Fruit fly (Drosophila melanogaster): ENCODE measurements around the gene vkg.

Gene vkg

DNA sequence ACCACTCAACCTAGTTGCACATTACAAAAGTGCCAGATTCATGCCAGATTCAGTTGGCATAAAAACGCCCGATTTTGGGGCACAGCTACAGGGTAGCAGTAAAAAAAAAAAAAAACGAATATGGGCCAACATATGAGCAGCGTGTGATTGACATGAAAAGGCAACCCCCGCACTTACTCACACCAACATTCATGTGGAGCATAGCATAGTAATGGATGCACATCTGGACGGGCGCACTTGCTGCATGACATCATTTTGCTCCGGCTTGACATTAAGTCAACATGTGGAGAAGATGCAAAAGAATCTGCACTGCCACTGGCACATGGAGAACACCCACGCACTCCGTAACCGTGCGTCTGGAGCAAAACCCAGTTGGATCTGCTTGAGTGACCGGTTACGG, 5.4 kb downstream of the vkg start:
- TF ChIP-seq CG7045 (GFP tag; optimal IDR thresholded peaks at IDR 0.05) (no peak), bab1 (GFP tag; optimal IDR thresholded peaks at IDR 0.05) (no peak), cic (GFP tag; optimal IDR thresholded peaks at IDR 0.05) (no peak), CG33017 (tag; optimal IDR thresholded peaks at IDR 0.05) (no peak), CG7101 (tag; optimal IDR thresholded peaks at IDR 0.05) (no peak), Crg-1 (GFP tag; optimal IDR thresholded peaks at IDR 0.05) (no peak), CG1620 (GFP tag; optimal IDR thresholded peaks at IDR 0.05) (no peak), ovo (GFP tag; optimal IDR thresholded peaks at IDR 0.05) (no peak), pad (GFP tag; optimal IDR thresholded peaks at IDR 0.05) (no peak)

DNA sequence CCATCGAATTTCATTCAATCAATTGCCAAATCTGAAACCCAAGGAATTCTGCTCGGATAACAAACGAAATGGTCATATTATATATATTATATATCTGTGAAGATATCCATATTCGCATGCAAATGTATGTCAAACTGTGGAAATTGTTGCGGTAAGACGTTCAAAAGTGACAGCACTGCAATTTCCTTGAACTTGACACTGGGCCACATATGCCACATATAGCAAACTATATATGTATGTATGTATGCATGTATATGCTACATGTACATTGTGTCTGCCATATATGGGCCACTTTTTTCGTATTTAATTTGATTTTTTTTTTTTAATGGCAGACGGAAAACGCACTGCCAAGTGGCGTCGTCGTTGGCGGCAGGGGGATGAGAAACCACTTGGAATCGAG, 7.5 kb downstream of the vkg start:
- TF ChIP-seq tj (GFP tag; optimal IDR thresholded peaks at IDR 0.05) (peak; percentile 91), CG7101 (tag; optimal IDR thresholded peaks at IDR 0.05) (no peak), Hr96 (GFP tag; optimal IDR thresholded peaks at IDR 0.05) (no peak), cnc (optimal IDR thresholded peaks at IDR 0.05) (no peak), ovo (GFP tag; optimal IDR thresholded peaks at IDR 0.05) (no peak), CG11617 (GFP tag; optimal IDR thresholded peaks at IDR 0.05) (no peak), CG5204 (GFP tag; optimal IDR thresholded peaks at IDR 0.05) (no peak)

DNA sequence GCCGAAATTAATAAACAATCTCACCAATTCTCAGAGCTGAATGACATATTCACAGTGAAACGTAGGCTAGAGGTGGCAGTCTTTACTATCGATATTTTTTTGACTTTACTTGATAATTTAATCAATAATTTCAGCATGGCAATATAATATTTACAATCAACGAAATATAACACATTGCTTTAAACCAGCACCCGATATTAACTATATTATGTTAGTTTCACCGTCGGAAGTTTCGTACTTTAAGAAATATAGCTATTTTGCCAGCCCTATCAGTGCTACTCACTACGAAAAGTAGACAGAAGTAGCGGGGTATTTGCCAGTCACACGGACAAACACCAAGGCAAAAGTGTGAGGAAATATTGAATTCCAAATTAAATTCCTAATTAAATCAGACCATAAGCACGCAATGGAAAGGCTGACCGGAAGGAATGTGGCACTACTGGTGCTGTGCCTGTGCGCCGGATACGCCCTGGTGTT, 17.2 kb downstream of the vkg start, which contains the start of the genes CG31917, Tfb5 and SelT:
Gene CG31917, minus strand, starts transcription at position 51 of the 477 bp plus-strand sequence.
Gene Tfb5, minus strand, starts transcription at position 51 of the 477 bp plus-strand sequence.
Gene SelT, plus strand, starts transcription at position 139 of the 477 bp plus-strand sequence.
- TF ChIP-seq cnc (optimal IDR thresholded peaks at IDR 0.05) = no peak
- peak; percentile 71 for TF ChIP-seq Hr96 (GFP tag; optimal IDR thresholded peaks at IDR 0.05)
- TF ChIP-seq bab1 (GFP tag; optimal IDR thresholded peaks at IDR 0.05) = peak; percentile 83
- peak; percentile 52 for TF ChIP-seq Crg-1 (GFP tag; optimal IDR thresholded peaks at IDR 0.05)
- TF ChIP-seq CG7101 (tag; optimal IDR thresholded peaks at IDR 0.05) = peak; percentile 73
- peak; percentile 85 for TF ChIP-seq pad (GFP tag; optimal IDR thresholded peaks at IDR 0.05)
- peak; percentile 52 for TF ChIP-seq ovo (GFP tag; optimal IDR thresholded peaks at IDR 0.05)
- peak; percentile 20 for TF ChIP-seq Clk (GFP tag; optimal IDR thresholded peaks at IDR 0.05)
- no peak for TF ChIP-seq kay (GFP tag; ENCODE audit: borderline replicate concordance)
- TF ChIP-seq CG7045 (GFP tag; optimal IDR thresholded peaks at IDR 0.05) = peak; percentile 61
- TF ChIP-seq tj (GFP tag; optimal IDR thresholded peaks at IDR 0.05) = peak; percentile 49
- peak; percentile 56 for TF ChIP-seq Mnt (GFP tag; optimal IDR thresholded peaks at IDR 0.05)
- peak; percentile 73 for TF ChIP-seq CG11617 (GFP tag; optimal IDR thresholded peaks at IDR 0.05)
- peak; percentile 82 for TF ChIP-seq toe (GFP tag; optimal IDR thresholded peaks at IDR 0.05)
- TF ChIP-seq CG5204 (GFP tag; optimal IDR thresholded peaks at IDR 0.05) = no peak
- TF ChIP-seq CG14711 (tag; optimal IDR thresholded peaks at IDR 0.05) = peak; percentile 58
- TF ChIP-seq CG12768 (GFP tag; optimal IDR thresholded peaks at IDR 0.05) = peak; percentile 55
- no peak for TF ChIP-seq cic (GFP tag; optimal IDR thresholded peaks at IDR 0.05)
- peak; percentile 78 for TF ChIP-seq CG1620 (GFP tag; optimal IDR thresholded peaks at IDR 0.05)
- TF ChIP-seq CG33017 (tag; optimal IDR thresholded peaks at IDR 0.05) = peak; percentile 37

DNA sequence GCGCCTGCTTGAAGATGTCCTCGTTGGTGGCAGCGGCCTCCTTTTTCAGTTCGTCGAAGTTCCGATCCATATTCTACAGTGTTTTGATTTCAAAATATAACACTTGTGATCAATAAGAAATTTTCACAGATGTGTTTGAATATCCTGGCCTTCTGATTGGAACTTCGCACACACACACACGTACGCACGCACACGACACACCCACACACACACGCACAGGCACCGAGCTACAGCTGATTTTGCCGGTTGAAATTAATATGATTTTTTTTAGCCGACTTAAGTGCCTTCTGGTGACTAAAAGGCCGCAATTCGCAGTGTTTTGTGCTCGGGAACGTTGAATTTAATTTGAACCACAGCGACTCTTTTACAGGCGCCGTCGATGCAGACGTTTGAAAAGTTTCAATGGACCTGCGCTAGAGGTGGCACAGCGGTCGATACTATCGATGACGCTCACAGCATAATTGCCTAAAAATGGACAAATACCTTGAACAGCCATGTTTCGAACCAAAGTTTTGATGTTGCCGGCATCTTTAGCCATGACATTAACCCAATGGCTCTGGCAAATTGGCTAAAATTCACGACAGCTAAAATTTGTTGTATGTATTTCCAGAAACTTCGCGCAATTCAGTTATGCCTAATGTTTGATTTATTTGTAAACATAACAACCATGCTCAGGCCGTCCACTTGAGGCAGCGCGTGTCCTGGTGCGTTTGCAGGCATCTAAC, 18.5 kb downstream of the vkg start, which contains the start of gene Rtnl1:
Gene Rtnl1, minus strand, starts transcription at position 415 of the 725 bp plus-strand sequence.
- TF ChIP-seq Crg-1 (GFP tag; optimal IDR thresholded peaks at IDR 0.05) (peak; percentile 33), Mnt (GFP tag; optimal IDR thresholded peaks at IDR 0.05) (peak; percentile 42), CG33017 (tag; optimal IDR thresholded peaks at IDR 0.05) (peak; percentile 34), Hr96 (GFP tag; optimal IDR thresholded peaks at IDR 0.05) (no peak), pad (GFP tag; optimal IDR thresholded peaks at IDR 0.05) (peak; percentile 22), CG1620 (GFP tag; optimal IDR thresholded peaks at IDR 0.05) (peak; percentile 66), Clk (GFP tag; optimal IDR thresholded peaks at IDR 0.05) (peak; percentile 15), CG5204 (GFP tag; optimal IDR thresholded peaks at IDR 0.05) (no peak), kay (GFP tag; ENCODE audit: borderline replicate concordance) (no peak), CG7045 (GFP tag; optimal IDR thresholded peaks at IDR 0.05) (no peak), tj (GFP tag; optimal IDR thresholded peaks at IDR 0.05) (peak; percentile 28), cnc (optimal IDR thresholded peaks at IDR 0.05) (no peak), CG7101 (tag; optimal IDR thresholded peaks at IDR 0.05) (peak; percentile 17), bab1 (GFP tag; optimal IDR thresholded peaks at IDR 0.05) (peak; percentile 81), CG14711 (tag; optimal IDR thresholded peaks at IDR 0.05) (peak; percentile 33), cic (GFP tag; optimal IDR thresholded peaks at IDR 0.05) (peak; percentile 70), ovo (GFP tag; optimal IDR thresholded peaks at IDR 0.05) (no peak), CG12768 (GFP tag; optimal IDR thresholded peaks at IDR 0.05) (peak; percentile 26), CG11617 (GFP tag; optimal IDR thresholded peaks at IDR 0.05) (peak; percentile 11), toe (GFP tag; optimal IDR thresholded peaks at IDR 0.05) (no peak)

DNA sequence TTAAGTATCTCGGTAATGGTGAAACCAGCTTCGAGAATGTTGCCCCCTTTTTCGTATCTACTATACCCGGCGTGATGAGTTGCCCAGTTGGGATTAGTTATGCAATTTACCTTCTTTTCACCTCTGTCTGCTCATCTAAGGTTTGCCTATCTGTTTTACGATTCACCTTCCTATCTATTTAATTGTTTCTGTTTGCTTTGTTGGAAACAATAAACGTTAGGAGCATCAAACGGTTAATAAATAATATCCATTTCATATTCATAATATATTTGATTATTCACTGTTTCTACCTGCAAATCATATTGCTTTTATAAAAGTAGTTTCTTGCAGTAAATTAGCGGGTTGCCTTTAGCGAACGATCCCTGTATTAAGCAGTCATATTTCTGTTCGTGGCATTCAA, 20.7 kb downstream of the vkg start:
- TF ChIP-seq kay (GFP tag; ENCODE audit: borderline replicate concordance) (no peak), CG33017 (tag; optimal IDR thresholded peaks at IDR 0.05) (peak; percentile 76), bab1 (GFP tag; optimal IDR thresholded peaks at IDR 0.05) (peak; percentile 40), CG14711 (tag; optimal IDR thresholded peaks at IDR 0.05) (peak; percentile 53), CG12768 (GFP tag; optimal IDR thresholded peaks at IDR 0.05) (peak; percentile 60), Clk (GFP tag; optimal IDR thresholded peaks at IDR 0.05) (no peak), ovo (GFP tag; optimal IDR thresholded peaks at IDR 0.05) (peak; percentile 25), cnc (optimal IDR thresholded peaks at IDR 0.05) (no peak), CG1620 (GFP tag; optimal IDR thresholded peaks at IDR 0.05) (no peak), CG11617 (GFP tag; optimal IDR thresholded peaks at IDR 0.05) (peak; percentile 13), pad (GFP tag; optimal IDR thresholded peaks at IDR 0.05) (peak; percentile 22), CG7045 (GFP tag; optimal IDR thresholded peaks at IDR 0.05) (peak; percentile 39), CG5204 (GFP tag; optimal IDR thresholded peaks at IDR 0.05) (no peak), Hr96 (GFP tag; optimal IDR thresholded peaks at IDR 0.05) (no peak), toe (GFP tag; optimal IDR thresholded peaks at IDR 0.05) (no peak), Mnt (GFP tag; optimal IDR thresholded peaks at IDR 0.05) (no peak), Crg-1 (GFP tag; optimal IDR thresholded peaks at IDR 0.05) (no peak), cic (GFP tag; optimal IDR thresholded peaks at IDR 0.05) (peak; percentile 65), tj (GFP tag; optimal IDR thresholded peaks at IDR 0.05) (peak; percentile 4), CG7101 (tag; optimal IDR thresholded peaks at IDR 0.05) (peak; percentile 65)

Data from whole organism, adult.